Worm (Caenorhabditis elegans): ENCODE measurements around the gene lim-6.
A peak's percentile ranks its signal among the peaks of the same experiment; 100 is the strongest.

Gene lim-6

DNA sequence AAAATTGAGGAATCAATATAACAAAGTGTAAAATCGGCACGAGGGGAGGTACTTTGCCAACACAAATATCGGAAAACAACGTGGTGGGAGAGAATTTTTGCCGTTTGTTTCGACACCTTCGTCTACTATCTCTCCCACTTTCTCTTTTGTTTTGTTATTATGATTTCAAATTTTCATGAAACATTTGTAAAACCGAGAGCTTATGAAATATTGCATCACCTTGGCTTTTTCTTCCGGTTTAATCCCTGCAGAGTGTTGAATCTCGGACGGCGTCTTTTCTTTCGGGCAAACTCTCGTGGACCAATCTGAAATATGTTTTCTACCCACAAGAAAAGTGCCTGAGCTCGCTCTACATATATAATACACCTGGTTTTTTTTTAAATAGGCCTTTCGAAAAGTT is 27.9 kb upstream of the lim-6 start:
- no peak for TF ChIP-seq hmbx-1 (tag; optimal IDR thresholded peaks at IDR 0.05)
- TF ChIP-seq hmg-4 (GFP tag; optimal IDR thresholded peaks at IDR 0.05): no peak
- no peak for TF ChIP-seq tbx-11 (GFP tag; IDR thresholded peaks at IDR 0.05)
- TF ChIP-seq flt-1 (GFP tag; IDR thresholded peaks at IDR 0.05): no peak
- no peak for TF ChIP-seq ceh-13 (GFP tag; optimal IDR thresholded peaks at IDR 0.05)
- no peak for TF ChIP-seq ama-1 (optimal IDR thresholded peaks at IDR 0.05)
- TF ChIP-seq sea-1 (GFP tag; conservative IDR thresholded peaks at IDR 0.05): no peak
- no peak for TF ChIP-seq F13C5.2 (tag; optimal IDR thresholded peaks at IDR 0.05)
- TF ChIP-seq aly-1 (tag; optimal IDR thresholded peaks at IDR 0.05): no peak
- TF ChIP-seq ets-7 (tag; optimal IDR thresholded peaks at IDR 0.05): no peak
- TF ChIP-seq ceh-36 (tag; optimal IDR thresholded peaks at IDR 0.05): no peak
- no peak for TF ChIP-seq hnd-1 (tag; optimal IDR thresholded peaks at IDR 0.05)
- TF ChIP-seq scrt-1 (GFP tag; IDR thresholded peaks at IDR 0.05): no peak
- TF ChIP-seq B0310.2 (tag; optimal IDR thresholded peaks at IDR 0.05): no peak
- TF ChIP-seq tra-4 (tag; optimal IDR thresholded peaks at IDR 0.05): no peak
- no peak for TF ChIP-seq pes-1 (GFP tag; IDR thresholded peaks at IDR 0.05)
- TF ChIP-seq tbx-37 (GFP tag; conservative IDR thresholded peaks at IDR 0.05): no peak

- TF ChIP-seq hnd-1 (tag; optimal IDR thresholded peaks at IDR 0.05) (no peak), tbx-37 (GFP tag; conservative IDR thresholded peaks at IDR 0.05) (no peak), hmg-4 (GFP tag; optimal IDR thresholded peaks at IDR 0.05) (no peak), F13C5.2 (tag; optimal IDR thresholded peaks at IDR 0.05) (no peak)
Observed at ce11 chrX:1046156-1046831, 26.0 kb upstream of the lim-6 start, which contains the start of gene vpat-1. Gene vpat-1 (minus strand): TSS chrX:1046206.

DNA sequence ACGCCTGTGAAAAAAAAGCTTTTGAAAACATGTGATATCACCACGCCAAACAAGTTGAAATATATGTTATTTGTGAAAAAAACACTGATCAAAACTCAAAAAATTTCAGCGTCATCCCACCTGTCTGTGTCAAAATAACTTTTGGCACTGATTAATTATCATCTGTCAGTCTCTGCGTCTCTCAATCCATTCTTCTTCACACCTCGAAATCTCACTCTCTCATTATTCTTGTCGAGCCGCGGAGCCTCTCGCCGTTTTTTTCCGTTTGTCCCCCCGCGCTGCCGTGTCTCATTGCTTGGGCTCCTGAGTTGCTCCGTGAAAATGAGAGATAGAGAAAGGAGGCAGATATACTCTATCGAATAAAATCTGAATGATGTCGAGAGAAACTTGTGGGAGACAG is 21.2 kb upstream of the lim-6 start:
- TF ChIP-seq ets-7 (tag; optimal IDR thresholded peaks at IDR 0.05): no peak
- TF ChIP-seq flt-1 (GFP tag; IDR thresholded peaks at IDR 0.05): no peak

- no peak for TF ChIP-seq ama-1 (optimal IDR thresholded peaks at IDR 0.05)
- TF ChIP-seq flt-1 (GFP tag; IDR thresholded peaks at IDR 0.05): no peak
- no peak for TF ChIP-seq aly-1 (tag; optimal IDR thresholded peaks at IDR 0.05)
- TF ChIP-seq sea-1 (GFP tag; conservative IDR thresholded peaks at IDR 0.05): no peak
- TF ChIP-seq scrt-1 (GFP tag; IDR thresholded peaks at IDR 0.05): no peak
- TF ChIP-seq tra-4 (tag; optimal IDR thresholded peaks at IDR 0.05): no peak
- no peak for TF ChIP-seq ceh-36 (tag; optimal IDR thresholded peaks at IDR 0.05)
- no peak for TF ChIP-seq hmbx-1 (tag; optimal IDR thresholded peaks at IDR 0.05)
- no peak for TF ChIP-seq hnd-1 (tag; optimal IDR thresholded peaks at IDR 0.05)
- no peak for TF ChIP-seq hmg-4 (GFP tag; optimal IDR thresholded peaks at IDR 0.05)
- no peak for TF ChIP-seq pes-1 (GFP tag; IDR thresholded peaks at IDR 0.05)
- no peak for TF ChIP-seq tbx-11 (GFP tag; IDR thresholded peaks at IDR 0.05)
- no peak for TF ChIP-seq ets-7 (tag; optimal IDR thresholded peaks at IDR 0.05)
- TF ChIP-seq tbx-37 (GFP tag; conservative IDR thresholded peaks at IDR 0.05): no peak
- TF ChIP-seq B0310.2 (tag; optimal IDR thresholded peaks at IDR 0.05): no peak
- no peak for TF ChIP-seq F13C5.2 (tag; optimal IDR thresholded peaks at IDR 0.05)
- TF ChIP-seq ceh-13 (GFP tag; optimal IDR thresholded peaks at IDR 0.05): no peak
Observed at ce11 chrX:1052960-1053359, 19.3 kb upstream of the lim-6 start.

DNA sequence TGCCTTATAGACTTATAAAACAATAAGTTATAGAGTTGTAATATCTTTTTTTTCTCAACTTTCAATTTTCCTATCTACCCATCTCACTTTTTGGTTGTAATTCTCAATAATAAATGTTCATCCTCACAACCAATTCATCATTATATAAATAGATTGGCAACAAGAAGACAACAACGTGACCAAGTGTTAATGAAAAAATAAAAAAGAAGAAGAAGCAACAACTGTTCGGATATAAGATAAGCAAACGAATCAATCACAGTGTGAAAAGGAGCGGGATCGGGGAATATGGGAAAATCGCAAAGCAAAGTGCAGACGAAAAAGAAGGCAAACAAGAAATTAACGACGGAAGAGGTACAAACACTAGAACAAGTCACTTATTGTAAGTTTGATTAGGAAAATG is 18.3 kb upstream of the lim-6 start, which contains the start of gene ncs-3:
Gene ncs-3 (plus strand): TSS at position 153 of the 400 bp plus-strand sequence.
- TF ChIP-seq tbx-11 (GFP tag; IDR thresholded peaks at IDR 0.05): no peak
- no peak for TF ChIP-seq F13C5.2 (tag; optimal IDR thresholded peaks at IDR 0.05)
- TF ChIP-seq hmbx-1 (tag; optimal IDR thresholded peaks at IDR 0.05): no peak
- no peak for TF ChIP-seq sea-1 (GFP tag; conservative IDR thresholded peaks at IDR 0.05)
- no peak for TF ChIP-seq ama-1 (optimal IDR thresholded peaks at IDR 0.05)
- no peak for TF ChIP-seq aly-1 (tag; optimal IDR thresholded peaks at IDR 0.05)
- TF ChIP-seq ceh-36 (tag; optimal IDR thresholded peaks at IDR 0.05): no peak
- no peak for TF ChIP-seq tbx-37 (GFP tag; conservative IDR thresholded peaks at IDR 0.05)
- TF ChIP-seq B0310.2 (tag; optimal IDR thresholded peaks at IDR 0.05): no peak
- no peak for TF ChIP-seq ets-7 (tag; optimal IDR thresholded peaks at IDR 0.05)
- no peak for TF ChIP-seq hnd-1 (tag; optimal IDR thresholded peaks at IDR 0.05)
- TF ChIP-seq flt-1 (GFP tag; IDR thresholded peaks at IDR 0.05): no peak

ce11 chrX:1057821-1058377 is 14.4 kb upstream of the lim-6 start:
- no peak for TF ChIP-seq tbx-11 (GFP tag; IDR thresholded peaks at IDR 0.05)
- TF ChIP-seq F13C5.2 (tag; optimal IDR thresholded peaks at IDR 0.05): no peak
- TF ChIP-seq tra-4 (tag; optimal IDR thresholded peaks at IDR 0.05): no peak
- TF ChIP-seq B0310.2 (tag; optimal IDR thresholded peaks at IDR 0.05): no peak
- TF ChIP-seq ama-1 (optimal IDR thresholded peaks at IDR 0.05): no peak
- no peak for TF ChIP-seq flt-1 (GFP tag; IDR thresholded peaks at IDR 0.05)

DNA sequence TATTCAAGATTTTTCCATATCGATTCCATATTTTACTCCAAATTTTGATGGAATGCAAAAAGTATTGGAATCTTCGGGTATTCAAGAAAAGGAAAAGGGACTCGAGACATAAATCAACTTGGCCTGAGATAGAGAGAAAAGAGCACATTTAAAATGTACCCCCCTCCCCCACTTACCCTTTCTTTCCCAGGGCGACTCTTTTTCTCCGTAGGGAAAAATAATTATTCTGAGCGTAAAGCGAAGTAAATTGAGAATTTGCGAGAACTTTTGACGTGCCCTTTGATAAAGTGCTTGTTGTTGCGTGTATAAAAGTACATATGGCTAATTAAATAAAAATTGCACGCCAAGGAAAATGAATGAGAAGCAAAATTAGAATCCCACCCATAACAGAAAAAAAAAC is 11.5 kb upstream of the lim-6 start:
- TF ChIP-seq ets-7 (tag; optimal IDR thresholded peaks at IDR 0.05) (no peak), aly-1 (tag; optimal IDR thresholded peaks at IDR 0.05) (no peak), tra-4 (tag; optimal IDR thresholded peaks at IDR 0.05) (no peak), pes-1 (GFP tag; IDR thresholded peaks at IDR 0.05) (no peak), flt-1 (GFP tag; IDR thresholded peaks at IDR 0.05) (no peak), ceh-13 (GFP tag; optimal IDR thresholded peaks at IDR 0.05) (no peak)

DNA sequence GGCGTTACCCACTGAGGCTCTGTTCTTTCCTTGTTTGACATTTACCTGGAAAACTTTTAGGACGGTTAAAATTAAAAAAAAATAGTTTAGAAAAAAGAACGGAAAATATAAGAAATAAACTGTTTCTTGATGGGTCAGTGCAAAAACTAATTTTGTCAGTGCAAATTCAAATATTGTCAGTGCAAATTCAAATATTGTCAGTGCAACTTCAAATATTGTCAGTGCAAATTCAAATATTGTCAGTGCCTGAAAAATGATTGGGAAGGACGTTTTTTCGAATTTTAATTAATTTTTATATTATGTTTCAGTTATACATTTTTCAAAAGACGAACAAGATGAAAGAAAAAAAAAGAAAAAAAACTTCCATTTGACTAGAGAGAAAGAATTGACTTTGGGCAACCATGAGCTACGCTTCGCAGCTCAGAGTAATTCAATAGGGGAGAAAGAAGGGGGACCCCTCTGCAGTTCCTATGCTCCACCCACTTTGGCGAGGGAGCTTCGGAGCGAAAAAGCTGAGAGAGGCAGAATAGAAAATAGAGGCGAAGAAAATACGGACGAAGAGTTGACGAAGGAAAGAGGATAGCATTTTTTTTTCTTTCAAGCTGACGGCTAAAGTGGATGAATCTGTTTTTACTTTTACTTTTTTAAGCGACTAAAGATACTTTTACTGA is 9.7 kb upstream of the lim-6 start, which contains the start of gene unc-1:
Gene unc-1 (minus strand): TSS at position 51 of the 671 bp plus-strand sequence.
- TF ChIP-seq scrt-1 (GFP tag; IDR thresholded peaks at IDR 0.05) (0 out of 2 replicates have a peak, but pooled peaks have one; percentile 20), flt-1 (GFP tag; IDR thresholded peaks at IDR 0.05) (no peak)

Data from whole organism, early embryonic.